Worm (Caenorhabditis elegans): ENCODE measurements around the gene mdt-22.

mdt-22 gene

ce11 chrII:10294262-10294661, 6.8 kb upstream of the mdt-22 start:
- no peak for TF ChIP-seq med-1 (GFP tag; optimal IDR thresholded peaks at IDR 0.05; ENCODE audit: insufficient read depth)
- TF ChIP-seq klf-2 (GFP tag; conservative IDR thresholded peaks at IDR 0.05), result no peak
- no peak for TF ChIP-seq T22C8.4 (GFP tag; IDR thresholded peaks at IDR 0.05)
- no peak for TF ChIP-seq ztf-23 (GFP tag; IDR thresholded peaks at IDR 0.05)
- TF ChIP-seq flt-1 (GFP tag; IDR thresholded peaks at IDR 0.05), result no peak
- no peak for TF ChIP-seq ref-1 (GFP tag; conservative IDR thresholded peaks at IDR 0.05)
- TF ChIP-seq ztf-29 (GFP tag; IDR thresholded peaks at IDR 0.05), result no peak
- no peak for TF ChIP-seq cog-1 (tag; optimal IDR thresholded peaks at IDR 0.05)
- TF ChIP-seq tab-1 (GFP tag; IDR thresholded peaks at IDR 0.05), result no peak

ce11 chrII:10300082-10300749, 800 bp upstream of the mdt-22 start, which contains the start of gene nep-26:
TSS of gene nep-26 (minus strand) at chrII:10300132.
- no peak for TF ChIP-seq tab-1 (GFP tag; IDR thresholded peaks at IDR 0.05)
- no peak for TF ChIP-seq flt-1 (GFP tag; IDR thresholded peaks at IDR 0.05)
- TF ChIP-seq T22C8.4 (GFP tag; IDR thresholded peaks at IDR 0.05), result no peak
- TF ChIP-seq klf-2 (GFP tag; conservative IDR thresholded peaks at IDR 0.05), result no peak
- TF ChIP-seq cog-1 (tag; optimal IDR thresholded peaks at IDR 0.05), result no peak
- TF ChIP-seq ref-1 (GFP tag; conservative IDR thresholded peaks at IDR 0.05), result no peak

- TF ChIP-seq klf-2 (GFP tag; conservative IDR thresholded peaks at IDR 0.05) (0 out of 2 replicates have a peak, but pooled peaks have one; percentile 65), ztf-29 (GFP tag; IDR thresholded peaks at IDR 0.05) (0 out of 2 replicates have a peak, but pooled peaks have one; percentile 33), tab-1 (GFP tag; IDR thresholded peaks at IDR 0.05) (0 out of 2 replicates have a peak, but pooled peaks have one; percentile 35), ztf-23 (GFP tag; IDR thresholded peaks at IDR 0.05) (peak; percentile 63; the same call in 1 of the 2 replicates)
These were observed 1.1 kb downstream of the mdt-22 start for ce11 chrII:10302141-10302574.

- TF ChIP-seq klf-2 (GFP tag; conservative IDR thresholded peaks at IDR 0.05) (no peak), ztf-23 (GFP tag; IDR thresholded peaks at IDR 0.05) (no peak), cog-1 (tag; optimal IDR thresholded peaks at IDR 0.05) (no peak), T22C8.4 (GFP tag; IDR thresholded peaks at IDR 0.05) (no peak), flt-1 (GFP tag; IDR thresholded peaks at IDR 0.05) (no peak), ztf-29 (GFP tag; IDR thresholded peaks at IDR 0.05) (no peak), med-1 (GFP tag; optimal IDR thresholded peaks at IDR 0.05; ENCODE audit: insufficient read depth) (no peak), tab-1 (GFP tag; IDR thresholded peaks at IDR 0.05) (no peak), ref-1 (GFP tag; conservative IDR thresholded peaks at IDR 0.05) (no peak)
These were observed 1.6 kb downstream of the mdt-22 start, which contains the start of gene clpp-1 for ce11 chrII:10302646-10303045. TSS of gene clpp-1 (minus strand) at chrII:10302842.

- TF ChIP-seq T22C8.4 (GFP tag; IDR thresholded peaks at IDR 0.05) (no peak), flt-1 (GFP tag; IDR thresholded peaks at IDR 0.05) (no peak), med-1 (GFP tag; optimal IDR thresholded peaks at IDR 0.05; ENCODE audit: insufficient read depth) (peak; percentile 62), cog-1 (tag; optimal IDR thresholded peaks at IDR 0.05) (peak; percentile 7), ref-1 (GFP tag; conservative IDR thresholded peaks at IDR 0.05) (no peak)
These were observed 2.7 kb downstream of the mdt-22 start, which contains the start of gene vha-9 for ce11 chrII:10303663-10304115. TSS of gene vha-9 (minus strand) at chrII:10303713.

- TF ChIP-seq tab-1 (GFP tag; IDR thresholded peaks at IDR 0.05) (peak; percentile 78; the same call in 1 of the 2 replicates), ztf-23 (GFP tag; IDR thresholded peaks at IDR 0.05) (0 out of 2 replicates have a peak, but pooled peaks have one; percentile 34)
These were observed 3.7 kb downstream of the mdt-22 start for ce11 chrII:10304736-10305135.

- TF ChIP-seq flt-1 (GFP tag; IDR thresholded peaks at IDR 0.05) (no peak), ztf-23 (GFP tag; IDR thresholded peaks at IDR 0.05) (no peak), ztf-29 (GFP tag; IDR thresholded peaks at IDR 0.05) (no peak), ref-1 (GFP tag; conservative IDR thresholded peaks at IDR 0.05) (no peak), klf-2 (GFP tag; conservative IDR thresholded peaks at IDR 0.05) (no peak), med-1 (GFP tag; optimal IDR thresholded peaks at IDR 0.05; ENCODE audit: insufficient read depth) (no peak), tab-1 (GFP tag; IDR thresholded peaks at IDR 0.05) (no peak), T22C8.4 (GFP tag; IDR thresholded peaks at IDR 0.05) (no peak), cog-1 (tag; optimal IDR thresholded peaks at IDR 0.05) (no peak)
These were observed 7.7 kb downstream of the mdt-22 start, which contains the start of gene gcy-4 for ce11 chrII:10308726-10309125. TSS of gene gcy-4 (minus strand) at chrII:10308826.

ce11 chrII:10309337-10309736, 8.3 kb downstream of the mdt-22 start, which contains the start of gene ZK970.8:
TSS of gene ZK970.8 (plus strand) at chrII:10309637.
- no peak for TF ChIP-seq med-1 (GFP tag; optimal IDR thresholded peaks at IDR 0.05; ENCODE audit: insufficient read depth)
- no peak for TF ChIP-seq ref-1 (GFP tag; conservative IDR thresholded peaks at IDR 0.05)
- TF ChIP-seq flt-1 (GFP tag; IDR thresholded peaks at IDR 0.05), result no peak
- TF ChIP-seq ztf-29 (GFP tag; IDR thresholded peaks at IDR 0.05), result no peak
- no peak for TF ChIP-seq T22C8.4 (GFP tag; IDR thresholded peaks at IDR 0.05)
- no peak for TF ChIP-seq klf-2 (GFP tag; conservative IDR thresholded peaks at IDR 0.05)
- no peak for TF ChIP-seq ztf-23 (GFP tag; IDR thresholded peaks at IDR 0.05)
- TF ChIP-seq tab-1 (GFP tag; IDR thresholded peaks at IDR 0.05), result no peak
- TF ChIP-seq cog-1 (tag; optimal IDR thresholded peaks at IDR 0.05), result no peak

ce11 chrII:10311973-10312372, 11.0 kb downstream of the mdt-22 start, which contains the start of gene srlf-34:
TSS of gene srlf-34 (plus strand) at chrII:10312293.
- TF ChIP-seq flt-1 (GFP tag; IDR thresholded peaks at IDR 0.05), result no peak
- TF ChIP-seq med-1 (GFP tag; optimal IDR thresholded peaks at IDR 0.05; ENCODE audit: insufficient read depth), result no peak
- TF ChIP-seq tab-1 (GFP tag; IDR thresholded peaks at IDR 0.05), result no peak
- TF ChIP-seq ztf-29 (GFP tag; IDR thresholded peaks at IDR 0.05), result no peak
- no peak for TF ChIP-seq cog-1 (tag; optimal IDR thresholded peaks at IDR 0.05)
- no peak for TF ChIP-seq ref-1 (GFP tag; conservative IDR thresholded peaks at IDR 0.05)
- no peak for TF ChIP-seq klf-2 (GFP tag; conservative IDR thresholded peaks at IDR 0.05)
- TF ChIP-seq T22C8.4 (GFP tag; IDR thresholded peaks at IDR 0.05), result no peak
- no peak for TF ChIP-seq ztf-23 (GFP tag; IDR thresholded peaks at IDR 0.05)

ce11 chrII:10315252-10315651, 14.2 kb downstream of the mdt-22 start, which contains the start of gene idpp-8:
TSS of gene idpp-8 (plus strand) at chrII:10315552.
- no peak for TF ChIP-seq ztf-29 (GFP tag; IDR thresholded peaks at IDR 0.05)
- no peak for TF ChIP-seq T22C8.4 (GFP tag; IDR thresholded peaks at IDR 0.05)
- TF ChIP-seq klf-2 (GFP tag; conservative IDR thresholded peaks at IDR 0.05), result no peak

Data from whole organism, midembryonic.